Worm (Caenorhabditis elegans) whole organism, young adult: ENCODE data around the gene F40E10.5.

Experiments
- B0336.3 ChIP-seq: fragments of 200-800 bp; sonication (Bioruptor generic); IDR thresholded peaks from 2 replicates; pipeline ENCODE4 v1.3.6; 2022; ENCODE audit warnings: missing genetic modification characterization, missing compliant biosample characterization
- F22D6.2 ChIP-seq: sonication (generic microtip); optimal IDR thresholded peaks from 2 replicates; lab custom pipeline; 2016; ENCODE audit warnings: mild to moderate bottlenecking, missing genetic modification characterization, missing compliant biosample characterization
- K11D2.4 ChIP-seq: fragments of 200-800 bp; sonication (Bioruptor generic); IDR thresholded peaks from 2 replicates; pipeline ENCODE4 v1.3.6; 2022; ENCODE audit warnings: missing genetic modification reagents, missing genetic modification characterization, missing compliant biosample characterization
- Y56A3A.18 ChIP-seq: fragments of 200-800 bp; sonication (Bioruptor generic); IDR thresholded peaks from 2 replicates; pipeline ENCODE4 v1.3.6; 2022; ENCODE audit warnings: missing genetic modification reagents, missing genetic modification characterization, missing compliant biosample characterization
- athp-1 ChIP-seq: sonication (generic microtip); optimal IDR thresholded peaks from 2 replicates; lab custom pipeline; 2017; ENCODE audit warnings: mild to moderate bottlenecking, missing genetic modification characterization, missing compliant biosample characterization
- attf-3 ChIP-seq: fragments of 200-800 bp; sonication (Bioruptor generic); conservative IDR thresholded peaks from 2 replicates; pipeline ENCODE4 v1.3.6; 2022; ENCODE audit warnings: missing genetic modification reagents, missing genetic modification characterization, missing compliant biosample characterization
- attf-6 ChIP-seq: fragments of 200-800 bp; sonication (Bioruptor generic); IDR thresholded peaks from 2 replicates; pipeline ENCODE4 v1.3.6; 2022; ENCODE audit warnings: missing genetic modification reagents, missing genetic modification characterization, missing compliant biosample characterization
- ceh-27 ChIP-seq: fragments of 200-800 bp; sonication (Bioruptor generic); optimal IDR thresholded peaks from 2 replicates; lab custom pipeline; 2018; ENCODE audit warnings: mild to moderate bottlenecking, missing genetic modification characterization, moderate library complexity, missing compliant biosample characterization
- ceh-91 ChIP-seq: fragments of 200-800 bp; sonication (Bioruptor generic); IDR thresholded peaks from 2 replicates; pipeline ENCODE4 v1.3.6; 2022; ENCODE audit warnings: missing genetic modification reagents, missing genetic modification characterization, missing compliant biosample characterization
- chd-7 ChIP-seq: sonication (generic microtip); optimal IDR thresholded peaks from 2 replicates; lab custom pipeline; 2016; ENCODE audit warnings: mild to moderate bottlenecking, missing genetic modification characterization, moderate library complexity, missing compliant biosample characterization
- fkh-3 ChIP-seq: sonication (generic microtip); optimal IDR thresholded peaks from 2 replicates; lab custom pipeline; 2016; ENCODE audit warnings: mild to moderate bottlenecking, missing genetic modification characterization, missing compliant biosample characterization
- gei-17 ChIP-seq: fragments of 200-800 bp; sonication (Bioruptor generic); optimal IDR thresholded peaks from 2 replicates; lab custom pipeline; 2018; ENCODE audit warnings: mild to moderate bottlenecking, missing genetic modification characterization, missing compliant biosample characterization
- hmg-1.2 ChIP-seq: fragments of 200-800 bp; sonication (Bioruptor generic); IDR thresholded peaks from 2 replicates; pipeline ENCODE4 v1.3.6; 2022; ENCODE audit warnings: missing genetic modification reagents, missing genetic modification characterization, missing compliant biosample characterization
- hsf-1 ChIP-seq: fragments of 200-800 bp; sonication (Bioruptor generic); IDR thresholded peaks from 2 replicates; pipeline ENCODE4 v1.3.6; 2022; ENCODE audit warnings: missing genetic modification reagents, missing genetic modification characterization, missing compliant biosample characterization
- lir-1 ChIP-seq: fragments of 200-800 bp; sonication (Bioruptor generic); conservative IDR thresholded peaks from 2 replicates; pipeline ENCODE4 v1.3.6; 2022; ENCODE audit warnings: missing genetic modification reagents, missing genetic modification characterization, missing compliant biosample characterization
- lsy-27 ChIP-seq: sonication (generic microtip); optimal IDR thresholded peaks from 2 replicates; lab custom pipeline; 2017; ENCODE audit warnings: missing genetic modification characterization, mild to moderate bottlenecking, missing compliant biosample characterization, antibody characterized with exemption, missing genotype, borderline replicate concordance; ENCODE audit not compliant: insufficient read depth
- mes-4 ChIP-seq: sonication (generic microtip); optimal IDR thresholded peaks from 2 replicates; lab custom pipeline; 2016; ENCODE audit warnings: missing genotype, missing genetic modification characterization, missing compliant biosample characterization
- nfya-1 ChIP-seq: sonication (generic microtip); optimal IDR thresholded peaks from 2 replicates; lab custom pipeline; 2017; ENCODE audit warnings: antibody characterized with exemption, missing compliant biosample characterization, missing genetic modification characterization, borderline replicate concordance; ENCODE audit not compliant: insufficient read depth
- nhr-80 ChIP-seq: sonication (generic microtip); optimal IDR thresholded peaks from 2 replicates; lab custom pipeline; 2016; ENCODE audit warnings: missing genetic modification characterization, missing compliant biosample characterization
- rec-8 ChIP-seq, 2 experiments: sonication (generic microtip); optimal IDR thresholded peaks; 2 replicates each; lab custom pipeline; 2016; ENCODE audit warnings: mild to moderate bottlenecking in 2 of 2, missing genetic modification characterization in 2 of 2, missing genetic modification reagents in 2 of 2, missing genotype in 2 of 2, missing biosample characterization in 1 of 2, missing compliant biosample characterization in 1 of 2, moderate library complexity in 1 of 2
- repo-1 ChIP-seq: sonication (generic microtip); optimal IDR thresholded peaks from 2 replicates; lab custom pipeline; 2017; ENCODE audit warnings: mild to moderate bottlenecking, missing genetic modification characterization, missing compliant biosample characterization
- rpc-1 ChIP-seq, 2 experiments: fragments of 150-350 bp in 1 of 2; sonication (generic microtip) in 1 of 2; optimal IDR thresholded peaks; 2 replicates each; lab custom pipeline; 2014 to 2018; ENCODE audit warnings: missing biosample characterization in 1 of 2, missing genetic modification characterization in 1 of 2, missing genetic modification reagents in 1 of 2, missing genotype in 1 of 2
- snpc-1.1 ChIP-seq: sonication (generic microtip); optimal IDR thresholded peaks from 2 replicates; lab custom pipeline; 2017; ENCODE audit warnings: missing genetic modification characterization, mild to moderate bottlenecking, missing compliant biosample characterization, antibody characterized with exemption, moderate library complexity, missing genotype, missing genetic modification reagents; ENCODE audit not compliant: insufficient read depth
- snpc-4 ChIP-seq, 5 experiments: fragments of 150-350 bp in 1 of 5; sonication (generic microtip) in 4 of 5; optimal IDR thresholded peaks; 2 replicates each; lab custom pipeline; 2014 to 2018; ENCODE audit warnings: missing genetic modification characterization in 5 of 5, missing biosample characterization in 3 of 5, antibody characterized with exemption in 2 of 5, mild to moderate bottlenecking in 2 of 5, missing compliant biosample characterization in 2 of 5, missing genotype in 2 of 5, moderate library complexity in 2 of 5, missing genetic modification reagents in 1 of 5
- zfh-2 ChIP-seq: fragments of 200-800 bp; sonication (Bioruptor generic); conservative IDR thresholded peaks from 2 replicates; pipeline ENCODE4 v1.3.6; 2022; ENCODE audit warnings: missing genetic modification reagents, missing genetic modification characterization, missing compliant biosample characterization

The F40E10.5 gene

DNA sequence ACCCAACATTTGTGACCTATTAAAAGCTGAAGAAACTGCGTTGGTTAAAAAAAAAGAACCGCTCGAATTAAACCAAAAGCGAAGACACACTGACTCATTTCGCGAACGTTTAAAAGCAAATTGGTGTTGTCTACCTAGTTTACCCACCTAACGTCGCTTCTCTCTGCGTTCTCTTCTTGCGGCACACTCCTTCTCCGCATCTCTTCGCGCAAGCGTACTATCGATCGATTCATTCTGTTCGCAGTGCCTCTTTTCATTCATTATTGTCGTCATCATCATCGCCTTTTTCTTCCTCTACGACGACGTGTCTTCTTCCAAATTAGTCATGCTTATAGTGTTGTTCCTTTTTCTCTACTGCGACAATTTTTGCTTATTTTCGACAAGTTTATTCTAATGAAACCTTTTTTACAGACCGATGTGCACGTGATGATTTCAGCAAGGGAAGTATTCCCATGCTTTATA is 9.6 kb downstream of the F40E10.5 start, which contains the start of gene atrn-1:
TSS of gene atrn-1 (plus strand) at position 412 of the 462 bp plus-strand sequence.
- TF ChIP-seq nfya-1 (no peak), nhr-80 (peak; percentile 5), hmg-1.2 (peak; percentile 71; the same call in 1 of the 2 replicates)

ce11 chrX:14715459-14715858 is 13.9 kb downstream of the F40E10.5 start:
- TF ChIP-seq hmg-1.2 (peak; percentile 37; the same call in 1 of the 2 replicates), B0336.3 (GFP tag; lab: Robert Waterston, UW) (no peak), snpc-4 (GFP tag; optimal IDR thresholded peaks at IDR 0.05; lab: Kevin White, UChicago) (no peak), snpc-4 (tag; optimal IDR thresholded peaks at IDR 0.05; lab: Kevin White, UChicago) (peak in 3 of 4 experiments; percentile 29 to 92 (median 91))

ce11 chrX:14717782-14718181 is 16.2 kb downstream of the F40E10.5 start:
- TF ChIP-seq mes-4 (tag; lab: Kevin White, UChicago) (no peak), snpc-4 (GFP tag; optimal IDR thresholded peaks at IDR 0.05; lab: Kevin White, UChicago) (peak; percentile 76), snpc-4 (tag; optimal IDR thresholded peaks at IDR 0.05; lab: Kevin White, UChicago) (peak in 3 of 4 experiments; percentile 46 to 85 (median 73)), rpc-1 (optimal IDR thresholded peaks at IDR 0.05; lab: Kevin White, UChicago) (no peak), rpc-1 (tag; optimal IDR thresholded peaks at IDR 0.05; lab: Kevin White, UChicago) (peak; percentile 35), snpc-1.1 (tag; lab: Kevin White, UChicago) (peak; percentile 64), hmg-1.2 (no peak; the same call in 1 of the 2 replicates)
- TF ChIP-seq, all 124 proteins: peak for 3

DNA sequence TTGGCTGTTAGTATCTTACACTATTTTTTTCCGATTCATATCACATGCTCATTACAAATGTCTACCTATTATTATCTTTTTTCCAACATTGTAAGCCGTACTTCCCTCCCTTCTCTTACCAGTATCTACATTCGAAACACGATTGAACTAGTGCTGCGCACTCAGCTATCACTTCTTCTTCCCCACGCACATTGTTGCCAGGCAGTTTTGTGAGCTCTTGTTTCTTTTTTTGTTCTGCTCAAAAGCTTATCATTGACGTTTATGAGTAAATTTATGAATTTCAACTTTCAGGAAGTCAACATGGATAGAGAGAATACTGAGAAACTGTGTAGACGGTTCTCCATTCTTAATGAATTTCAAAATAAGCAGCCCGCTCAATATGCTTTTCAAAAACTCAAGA is 19.5 kb downstream of the F40E10.5 start, which contains the start of gene F33C8.2:
TSS of gene F33C8.2 (plus strand) at position 301 of the 400 bp plus-strand sequence.
- TF ChIP-seq hsf-1 (GFP tag; lab: Robert Waterston, UW) (no peak), gei-17 (no peak), chd-7 (tag; lab: Kevin White, UChicago) (no peak), K11D2.4 (GFP tag; lab: Robert Waterston, UW) (no peak), attf-6 (GFP tag; lab: Robert Waterston, UW) (no peak), attf-3 (GFP tag; lab: Robert Waterston, UW) (no peak), Y56A3A.18 (GFP tag; lab: Robert Waterston, UW) (no peak), ceh-91 (GFP tag; lab: Robert Waterston, UW) (no peak), rec-8 (tag; optimal IDR thresholded peaks at IDR 0.05; lab: Kevin White, UChicago) (no peak), athp-1 (tag; lab: Kevin White, UChicago) (no peak), nhr-80 (no peak), repo-1 (tag; lab: Kevin White, UChicago) (no peak), lsy-27 (tag; lab: Kevin White, UChicago) (no peak), ceh-27 (GFP tag; lab: Kevin White, UChicago) (no peak), lir-1 (GFP tag; lab: Robert Waterston, UW) (no peak)

- TF ChIP-seq hsf-1 (GFP tag; lab: Robert Waterston, UW): peak; percentile 94
These were observed 22.5 kb downstream of the F40E10.5 start for ce11 chrX:14724139-14724538.

ce11 chrX:14724935-14725334 is 23.3 kb downstream of the F40E10.5 start:
- no peak for TF ChIP-seq fkh-3 (tag; lab: Kevin White, UChicago)
- no peak for TF ChIP-seq F22D6.2
- 0 out of 2 replicates have a peak, but pooled peaks have one; percentile 43 for TF ChIP-seq K11D2.4 (GFP tag; lab: Robert Waterston, UW)
- TF ChIP-seq zfh-2: peak; percentile 77
